Worm (Caenorhabditis elegans): ENCODE measurements around the gene srh-243.

srh-243 gene

DNA sequence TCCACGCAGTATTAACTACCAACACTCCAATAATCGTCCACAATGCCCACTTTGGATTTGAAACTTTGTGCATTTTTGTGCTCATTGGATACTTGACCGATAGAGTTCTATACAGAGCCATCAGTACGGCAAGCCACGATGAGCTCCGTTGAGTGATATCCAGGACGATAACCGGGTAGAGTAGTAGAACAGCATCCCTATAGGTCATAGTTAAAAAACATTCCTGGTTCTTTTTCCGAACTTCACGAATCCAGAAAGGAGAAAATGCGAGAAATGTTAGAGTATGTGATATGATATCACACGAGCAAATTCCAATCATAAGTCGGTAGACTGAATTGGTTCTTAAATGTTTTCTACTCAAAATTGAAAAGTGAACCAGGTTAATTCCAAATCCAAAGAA lies 18.0 kb downstream of the srh-243 start:
- peak; percentile 93 for TF ChIP-seq aha-1 (tag)
- TF ChIP-seq F44E2.7 (GFP tag; IDR thresholded peaks at IDR 0.05) = no peak

DNA sequence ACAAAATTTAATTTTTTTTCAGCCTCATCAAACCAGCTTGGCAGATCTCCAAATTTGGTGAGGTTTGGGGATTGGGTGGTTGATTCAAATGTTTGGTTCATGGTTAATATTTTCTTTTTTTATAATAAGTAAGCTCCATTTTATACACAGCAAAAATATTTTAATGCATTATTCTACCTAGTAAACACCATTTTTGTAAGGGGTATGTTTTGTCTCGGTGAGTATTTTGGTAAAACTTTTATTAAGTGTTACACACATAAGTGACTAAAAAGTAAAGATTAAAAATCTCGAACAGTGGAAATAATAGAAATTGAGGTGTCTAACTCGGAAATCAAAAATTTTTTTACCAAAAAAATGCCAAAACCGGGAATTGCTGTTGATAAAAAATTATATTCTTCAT lies 18.5 kb downstream of the srh-243 start, which contains the start of gene srw-4:
srw-4 (minus strand) TSS at position 101 of the 400 bp plus-strand sequence.
- TF ChIP-seq attf-4 (tag; optimal IDR thresholded peaks at IDR 0.05) = no peak
- TF ChIP-seq hif-1 (tag; optimal IDR thresholded peaks at IDR 0.05) = no peak
- no peak for TF ChIP-seq lin-39 (tag; optimal IDR thresholded peaks at IDR 0.05)
- TF ChIP-seq lin-13 (GFP tag; optimal IDR thresholded peaks at IDR 0.05) = no peak
- no peak for TF ChIP-seq dmd-9 (GFP tag; IDR thresholded peaks at IDR 0.05)
- TF ChIP-seq zip-2 (tag; optimal IDR thresholded peaks at IDR 0.05) = no peak

DNA sequence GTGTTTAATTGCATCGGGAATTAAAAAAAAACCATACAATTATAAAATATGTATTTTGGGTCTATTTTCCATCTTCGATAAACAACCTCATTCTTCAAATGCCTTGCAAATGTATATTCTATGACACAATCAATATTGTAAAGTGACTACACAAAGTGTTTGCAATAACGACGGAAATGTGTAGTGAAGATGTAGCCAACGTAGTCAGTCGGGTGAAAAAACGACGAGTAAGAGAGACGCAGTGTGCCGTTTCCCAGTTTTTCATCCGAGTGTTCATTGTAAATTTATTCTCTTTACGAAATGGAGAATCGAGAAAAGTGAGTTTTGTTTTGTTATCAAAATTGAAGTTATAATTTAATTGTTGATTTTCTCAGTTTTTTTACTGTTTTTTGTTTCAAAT lies 21.7 kb downstream of the srh-243 start, which contains the start of gene F37B4.15:
F37B4.15 (plus strand) TSS at position 301 of the 400 bp plus-strand sequence.
- TF ChIP-seq fkh-10 (GFP tag; optimal IDR thresholded peaks at IDR 0.05) (no peak), nhr-77 (tag; optimal IDR thresholded peaks at IDR 0.05) (no peak), daf-16 (GFP tag; optimal IDR thresholded peaks at IDR 0.05) (no peak), daf-16 (tag; optimal IDR thresholded peaks at IDR 0.05) (no peak), pqm-1 (tag; optimal IDR thresholded peaks at IDR 0.05) (no peak), nhr-28 (tag; optimal IDR thresholded peaks at IDR 0.05) (peak; percentile 23), unc-62 (GFP tag; optimal IDR thresholded peaks at IDR 0.05 in 1 of 2) (no peak), unc-62 (tag; optimal IDR thresholded peaks at IDR 0.05) (no peak), nhr-48 (tag; optimal IDR thresholded peaks at IDR 0.05) (no peak), nhr-42 (GFP tag; IDR thresholded peaks at IDR 0.05) (no peak)

DNA sequence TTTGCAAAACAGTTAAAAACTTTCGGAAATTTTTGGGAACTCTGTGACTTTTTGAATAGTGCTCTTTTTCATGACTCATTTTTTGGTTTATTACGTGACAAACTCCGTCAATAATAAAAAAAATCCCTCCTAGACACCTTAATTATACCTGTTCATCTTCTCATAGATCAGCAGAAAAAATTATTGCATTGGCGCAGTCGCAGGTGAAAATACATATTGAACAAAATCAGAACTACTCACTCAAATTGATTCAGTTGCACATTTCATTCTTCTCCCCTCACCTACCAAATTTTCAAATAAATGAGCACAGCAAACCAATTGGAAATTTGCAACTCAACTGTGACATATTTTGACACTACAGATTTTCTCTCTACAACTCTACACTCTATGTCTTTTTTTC lies 22.7 kb downstream of the srh-243 start, which contains the start of gene srh-127:
srh-127 (plus strand) TSS at position 301 of the 400 bp plus-strand sequence.
- no peak for TF ChIP-seq lim-7 (GFP tag; IDR thresholded peaks at IDR 0.05)
- TF ChIP-seq zag-1 (tag; optimal IDR thresholded peaks at IDR 0.05) = no peak
- no peak for TF ChIP-seq nhr-42 (GFP tag; IDR thresholded peaks at IDR 0.05)
- no peak for TF ChIP-seq lin-15B (tag; optimal IDR thresholded peaks at IDR 0.05)
- TF ChIP-seq vab-7 (GFP tag; IDR thresholded peaks at IDR 0.05) = no peak
- TF ChIP-seq nhr-77 (tag; optimal IDR thresholded peaks at IDR 0.05) = no peak
- no peak for TF ChIP-seq hlh-30 (tag; optimal IDR thresholded peaks at IDR 0.05; ENCODE audit: insufficient read depth)
- TF ChIP-seq mxl-3 (GFP tag; optimal IDR thresholded peaks at IDR 0.05) = no peak
- no peak for TF ChIP-seq nhr-10 (tag; optimal IDR thresholded peaks at IDR 0.05)
- no peak for TF ChIP-seq attf-4 (tag; optimal IDR thresholded peaks at IDR 0.05)
- TF ChIP-seq nhr-28 (tag; optimal IDR thresholded peaks at IDR 0.05) = no peak
- no peak for TF ChIP-seq lsy-2 (tag; optimal IDR thresholded peaks at IDR 0.05)
- TF ChIP-seq F26F4.8 (GFP tag; conservative IDR thresholded peaks at IDR 0.05) = no peak
- TF ChIP-seq madf-9 (GFP tag; conservative IDR thresholded peaks at IDR 0.05) = no peak
- TF ChIP-seq mdl-1 (tag; optimal IDR thresholded peaks at IDR 0.05) = no peak
- no peak for TF ChIP-seq T20F7.1 (GFP tag; optimal IDR thresholded peaks at IDR 0.05)

DNA sequence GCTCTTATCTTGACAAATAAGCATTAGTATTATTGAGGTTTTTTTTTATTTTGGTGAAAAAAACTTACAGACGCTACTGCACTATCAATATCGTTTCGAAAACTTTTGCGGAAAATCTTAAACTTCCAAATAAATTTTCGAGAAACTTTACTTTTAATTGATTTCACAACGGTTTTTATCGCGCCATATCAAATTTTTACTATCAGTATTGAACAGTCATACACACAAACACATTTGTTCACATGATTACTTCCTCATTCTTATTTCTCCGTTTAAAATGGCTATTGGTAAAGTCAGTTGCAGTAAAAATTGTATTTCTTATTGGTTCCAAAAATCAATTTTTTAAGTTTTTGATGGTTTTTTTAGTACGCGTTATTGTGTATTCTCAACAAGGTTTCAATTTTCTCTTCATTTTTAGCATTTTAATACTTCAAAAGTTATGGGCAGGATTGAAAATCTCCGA lies 26.0 kb downstream of the srh-243 start, which contains the start of gene pals-32:
pals-32 (plus strand) TSS at position 413 of the 463 bp plus-strand sequence.
- TF ChIP-seq php-3 (GFP tag; IDR thresholded peaks at IDR 0.05) = no peak; the same call in 1 of the 2 replicates
- TF ChIP-seq lin-38 (GFP tag; IDR thresholded peaks at IDR 0.05) = no peak
- no peak for TF ChIP-seq daf-16 (GFP tag; optimal IDR thresholded peaks at IDR 0.05)
- TF ChIP-seq daf-16 (tag; optimal IDR thresholded peaks at IDR 0.05) = peak; percentile 62
- TF ChIP-seq pqm-1 (tag; optimal IDR thresholded peaks at IDR 0.05) = peak; percentile 69
- peak; percentile 55 for TF ChIP-seq nhr-28 (tag; optimal IDR thresholded peaks at IDR 0.05)

DNA sequence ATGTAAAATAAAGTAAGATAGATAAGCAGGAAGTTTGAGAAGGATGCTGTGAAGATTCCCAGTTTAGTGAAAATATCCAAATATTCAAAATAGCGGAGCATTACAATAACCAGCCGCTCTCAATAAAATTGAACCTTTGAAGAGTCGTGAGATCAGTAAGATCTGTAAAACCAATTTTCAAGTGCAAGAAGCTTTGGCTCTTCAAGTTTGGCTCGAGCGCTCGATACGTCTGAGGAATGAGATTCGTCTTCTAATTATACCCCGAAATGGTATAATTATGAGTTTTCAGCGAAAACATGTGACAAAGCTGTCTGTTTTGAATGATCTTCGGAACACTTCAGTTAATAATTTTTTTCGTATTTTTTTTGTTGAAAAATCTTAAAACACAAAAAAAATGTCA lies 29.6 kb downstream of the srh-243 start, which contains the start of gene str-46:
str-46 (minus strand) TSS at position 101 of the 400 bp plus-strand sequence.
- no peak for TF ChIP-seq lin-38 (GFP tag; IDR thresholded peaks at IDR 0.05)
- TF ChIP-seq lir-3 (tag; optimal IDR thresholded peaks at IDR 0.05) = no peak
- TF ChIP-seq madf-5 (GFP tag; IDR thresholded peaks at IDR 0.05) = no peak
- TF ChIP-seq spr-3 (GFP tag; optimal IDR thresholded peaks at IDR 0.05) = no peak
- no peak for TF ChIP-seq nhr-237 (tag; optimal IDR thresholded peaks at IDR 0.05)
- TF ChIP-seq ama-1 (optimal IDR thresholded peaks at IDR 0.05) = no peak

All from whole organism, L4 larva.